2 fruit fly cellular contexts compared by ENCODE assay signal in the genomic region with DNA sequence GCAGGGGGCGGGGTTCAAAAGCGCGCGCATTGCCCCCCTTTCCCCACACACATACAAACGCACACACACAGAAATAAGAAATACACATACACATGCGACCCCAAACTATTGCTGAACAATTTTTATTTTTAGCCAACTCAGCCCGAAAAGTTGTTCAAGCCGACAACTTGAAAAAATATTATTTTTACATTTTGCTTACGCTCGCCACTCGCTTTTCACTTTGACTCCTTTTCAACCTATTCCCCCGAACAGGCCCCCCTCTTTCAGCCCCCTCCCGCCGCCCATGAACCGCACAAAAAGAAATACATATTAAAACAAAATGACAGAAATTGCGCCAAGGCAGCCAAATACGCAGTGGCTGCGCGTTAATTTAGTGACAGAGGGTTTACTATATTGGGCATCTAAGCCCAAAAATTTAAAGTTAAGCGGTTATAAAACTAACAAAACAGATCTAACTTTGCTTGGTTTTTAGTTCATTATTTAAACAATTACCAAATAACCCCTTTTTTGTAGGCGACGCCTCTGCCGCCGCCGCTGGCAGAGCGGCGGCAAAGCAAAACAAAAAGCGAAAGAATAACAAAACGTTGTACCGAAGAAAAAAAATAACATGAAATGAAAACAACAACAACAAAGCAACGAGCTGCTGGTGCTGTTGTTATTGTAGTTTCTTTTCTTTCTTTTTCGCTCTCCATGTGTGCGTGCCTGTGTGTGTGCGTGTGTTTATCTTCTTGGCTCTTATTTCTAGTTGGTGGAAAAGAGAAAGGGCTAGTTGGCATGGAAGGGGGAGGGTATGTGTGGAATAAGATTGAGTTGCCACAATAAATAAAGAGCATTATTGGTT.
A peak's percentile ranks its signal among the peaks of the same experiment; 100 is the strongest.
TF ChIP-seq lines count a peak whose summit lies in the region.

No protein-coding gene starts in this region.

TF ChIP-seq in whole organism, embryonic, 481 proteins besides CTCF, POLR2A, EP300 and RAD21 (continued from another document and continues in another):
- peak; percentile 99 for TF ChIP-seq CG8089 (GFP tag; optimal IDR thresholded peaks at IDR 0.05; lab: Kevin White, UChicago)
- peak; percentile 100 for TF ChIP-seq zfh1 (GFP tag; IDR thresholded peaks at IDR 0.05; lab: Robert Waterston, UW)
- TF ChIP-seq CG4707 (GFP tag; optimal IDR thresholded peaks at IDR 0.05; lab: Kevin White, UChicago): peak; percentile 97
- peak; percentile 100 for TF ChIP-seq CG9609 (GFP tag; optimal IDR thresholded peaks at IDR 0.05; lab: Kevin White, UChicago)
- TF ChIP-seq HLH54F (GFP tag; optimal IDR thresholded peaks at IDR 0.05; lab: Kevin White, UChicago): peak; percentile 100
- peak; percentile 100 for TF ChIP-seq az2 (GFP tag; optimal IDR thresholded peaks at IDR 0.05; lab: Kevin White, UChicago)
- TF ChIP-seq HmgD (GFP tag; optimal IDR thresholded peaks at IDR 0.05; lab: Kevin White, UChicago): peak; percentile 99
- peak; percentile 100 for TF ChIP-seq CG2712 (tag; optimal IDR thresholded peaks at IDR 0.05; lab: Kevin White, UChicago)
- peak; percentile 100 for TF ChIP-seq wdn (GFP tag; IDR thresholded peaks at IDR 0.05; lab: Robert Waterston, UW)
- TF ChIP-seq Fer2 (tag; optimal IDR thresholded peaks at IDR 0.05; lab: Kevin White, UChicago): peak; percentile 100
- peak; percentile 100 for TF ChIP-seq tin (GFP tag; optimal IDR thresholded peaks at IDR 0.05; lab: Kevin White, UChicago)
- peak; percentile 99 for TF ChIP-seq CG10267 (tag; optimal IDR thresholded peaks at IDR 0.05; lab: Kevin White, UChicago)
- peak; percentile 100 for TF ChIP-seq dysf (GFP tag; IDR thresholded peaks at IDR 0.05; lab: Robert Waterston, UW)
- peak; percentile 97 for TF ChIP-seq Myb (GFP tag; optimal IDR thresholded peaks at IDR 0.05; lab: Kevin White, UChicago)
- TF ChIP-seq lbe (GFP tag; optimal IDR thresholded peaks at IDR 0.05; lab: Kevin White, UChicago): peak; percentile 99
- peak; percentile 99 for TF ChIP-seq sug (tag; optimal IDR thresholded peaks at IDR 0.05; lab: Kevin White, UChicago)
- TF ChIP-seq CG34224 (GFP tag; IDR thresholded peaks at IDR 0.05; lab: Robert Waterston, UW; ENCODE audit: partially characterized antibody): no peak
- peak; percentile 99 for TF ChIP-seq danr (GFP tag; IDR thresholded peaks at IDR 0.05; lab: Robert Waterston, UW)
- peak; percentile 100 for TF ChIP-seq dmrt99B (tag; optimal IDR thresholded peaks at IDR 0.05; lab: Kevin White, UChicago)
- peak; percentile 98 for TF ChIP-seq Hmx (GFP tag; optimal IDR thresholded peaks at IDR 0.05; lab: Kevin White, UChicago)
- peak; percentile 96 for TF ChIP-seq grn (GFP tag; optimal IDR thresholded peaks at IDR 0.05; lab: Kevin White, UChicago)
- peak; percentile 100 for TF ChIP-seq fd96Cb (tag; optimal IDR thresholded peaks at IDR 0.05; lab: Kevin White, UChicago)
- TF ChIP-seq CG4328 (GFP tag; optimal IDR thresholded peaks at IDR 0.05; lab: Kevin White, UChicago): peak; percentile 99
- peak; percentile 99 for TF ChIP-seq cwo (GFP tag; optimal IDR thresholded peaks at IDR 0.05; lab: Kevin White, UChicago)
- TF ChIP-seq E2f1 (GFP tag; IDR thresholded peaks at IDR 0.05; lab: Robert Waterston, UW): peak; percentile 100
- peak; percentile 97 for TF ChIP-seq Kr (GFP tag; optimal IDR thresholded peaks at IDR 0.05; lab: Kevin White, UChicago)
- no peak for TF ChIP-seq Doc3 (GFP tag; IDR thresholded peaks at IDR 0.05; lab: Robert Waterston, UW; ENCODE audit: partially characterized antibody)
- peak; percentile 100 for TF ChIP-seq Chrac-16 (GFP tag; optimal IDR thresholded peaks at IDR 0.05; lab: Kevin White, UChicago)
- TF ChIP-seq CG6765 (GFP tag; optimal IDR thresholded peaks at IDR 0.05; lab: Kevin White, UChicago): peak; percentile 100
- TF ChIP-seq CG8281 (tag; optimal IDR thresholded peaks at IDR 0.05; lab: Kevin White, UChicago): peak; percentile 96
- peak; percentile 96 for TF ChIP-seq CG17186 (GFP tag; optimal IDR thresholded peaks at IDR 0.05; lab: Kevin White, UChicago)
- peak; percentile 100 for TF ChIP-seq ken (GFP tag; IDR thresholded peaks at IDR 0.05; lab: Robert Waterston, UW)
- peak; percentile 100 for TF ChIP-seq CG17829 (tag; optimal IDR thresholded peaks at IDR 0.05; lab: Kevin White, UChicago)
- TF ChIP-seq Nf-YA (GFP tag; IDR thresholded peaks at IDR 0.05; lab: Robert Waterston, UW): peak; percentile 99
- peak; percentile 100 for TF ChIP-seq ranshi (GFP tag; IDR thresholded peaks at IDR 0.05; lab: Robert Waterston, UW)
- TF ChIP-seq phol (tag; optimal IDR thresholded peaks at IDR 0.05; lab: Kevin White, UChicago): peak; percentile 99
- TF ChIP-seq HLH4C (GFP tag; IDR thresholded peaks at IDR 0.05; lab: Robert Waterston, UW; ENCODE audit: partially characterized antibody): peak; percentile 27; the same call in 1 of the 3 replicates
- TF ChIP-seq mirr (GFP tag; optimal IDR thresholded peaks at IDR 0.05; lab: Kevin White, UChicago): peak; percentile 99
- TF ChIP-seq B-H2 (GFP tag; optimal IDR thresholded peaks at IDR 0.05; lab: Kevin White, UChicago): peak; percentile 99
- peak; percentile 99 for TF ChIP-seq repo (GFP tag; optimal IDR thresholded peaks at IDR 0.05; lab: Kevin White, UChicago)
- TF ChIP-seq zen2 (GFP tag; IDR thresholded peaks at IDR 0.05; lab: Robert Waterston, UW; ENCODE audit: partially characterized antibody): no peak
- TF ChIP-seq CG3995 (GFP tag; optimal IDR thresholded peaks at IDR 0.05; lab: Kevin White, UChicago): peak; percentile 91
- peak; percentile 98 for TF ChIP-seq CG10565 (GFP tag; optimal IDR thresholded peaks at IDR 0.05; lab: Kevin White, UChicago)
- peak; percentile 100 for TF ChIP-seq sens (GFP tag; lab: Kevin White, UChicago)
- no peak for TF ChIP-seq vnd (GFP tag; IDR thresholded peaks at IDR 0.05; lab: Robert Waterston, UW; ENCODE audit: partially characterized antibody)
- peak; percentile 100 for TF ChIP-seq CG10147 (GFP tag; optimal IDR thresholded peaks at IDR 0.05; lab: Kevin White, UChicago)
- TF ChIP-seq Bteb2 (GFP tag; optimal IDR thresholded peaks at IDR 0.05; lab: Kevin White, UChicago): peak; percentile 100
- peak; percentile 94 for TF ChIP-seq CG15073 (GFP tag; optimal IDR thresholded peaks at IDR 0.05; lab: Kevin White, UChicago)
- TF ChIP-seq klu (GFP tag; IDR thresholded peaks at IDR 0.05; lab: Robert Waterston, UW): peak; percentile 99
- peak; percentile 100 for TF ChIP-seq zen (tag; optimal IDR thresholded peaks at IDR 0.05; lab: Kevin White, UChicago)
- peak; percentile 99 for TF ChIP-seq CG2889 (GFP tag; IDR thresholded peaks at IDR 0.05; lab: Robert Waterston, UW)
- peak; percentile 100 for TF ChIP-seq Optix (GFP tag; IDR thresholded peaks at IDR 0.05; lab: Robert Waterston, UW)
- TF ChIP-seq H15 (GFP tag; IDR thresholded peaks at IDR 0.05; lab: Robert Waterston, UW): peak; percentile 100
- TF ChIP-seq chn (GFP tag; optimal IDR thresholded peaks at IDR 0.05; lab: Kevin White, UChicago): peak; percentile 100
- peak; percentile 100 for TF ChIP-seq vfl (GFP tag; optimal IDR thresholded peaks at IDR 0.05; lab: Kevin White, UChicago)
- TF ChIP-seq fu2 (GFP tag; optimal IDR thresholded peaks at IDR 0.05; lab: Kevin White, UChicago): peak; percentile 99
- peak; percentile 99 for TF ChIP-seq CG2875 (GFP tag; optimal IDR thresholded peaks at IDR 0.05; lab: Kevin White, UChicago)
- TF ChIP-seq HmgZ (tag; optimal IDR thresholded peaks at IDR 0.05; lab: Kevin White, UChicago): peak; percentile 100
- peak; percentile 100 for TF ChIP-seq CG34422 (GFP tag; IDR thresholded peaks at IDR 0.05; lab: Robert Waterston, UW)
- peak; percentile 99 for TF ChIP-seq CG4820 (GFP tag; optimal IDR thresholded peaks at IDR 0.05; lab: Kevin White, UChicago)

TF ChIP-seq in whole organism, prepupa, 60 proteins besides CTCF, POLR2A, EP300 and RAD21 (continued from another document):
- peak; percentile 100 for TF ChIP-seq Sox14 (GFP tag; optimal IDR thresholded peaks at IDR 0.05; lab: Kevin White, UChicago)
- TF ChIP-seq CG34406 (GFP tag; optimal IDR thresholded peaks at IDR 0.05; lab: Kevin White, UChicago): peak; percentile 100
- TF ChIP-seq CG3032 (tag; optimal IDR thresholded peaks at IDR 0.05; lab: Kevin White, UChicago): peak; percentile 100
- TF ChIP-seq achi (GFP tag; optimal IDR thresholded peaks at IDR 0.05; lab: Kevin White, UChicago): peak; percentile 99
- TF ChIP-seq CG6808 (GFP tag; optimal IDR thresholded peaks at IDR 0.05; lab: Kevin White, UChicago): peak; percentile 99
- peak; percentile 100 for TF ChIP-seq CG9139 (GFP tag; optimal IDR thresholded peaks at IDR 0.05; lab: Kevin White, UChicago)
- peak; percentile 100 for TF ChIP-seq topi (GFP tag; optimal IDR thresholded peaks at IDR 0.05; lab: Kevin White, UChicago)
- TF ChIP-seq CG31627 (GFP tag; optimal IDR thresholded peaks at IDR 0.05; lab: Kevin White, UChicago): peak; percentile 100
- peak; percentile 100 for TF ChIP-seq dsx (GFP tag; optimal IDR thresholded peaks at IDR 0.05; lab: Kevin White, UChicago; ENCODE audit: poor library complexity, severe bottlenecking)
- TF ChIP-seq CG15336 (GFP tag; IDR thresholded peaks at IDR 0.05; lab: Robert Waterston, UW): peak; percentile 100
- TF ChIP-seq Eip75B (GFP tag; optimal IDR thresholded peaks at IDR 0.05; lab: Kevin White, UChicago): peak; percentile 100
- TF ChIP-seq vri (GFP tag; optimal IDR thresholded peaks at IDR 0.05; lab: Kevin White, UChicago): peak; percentile 100
- TF ChIP-seq Gug (GFP tag; IDR thresholded peaks at IDR 0.05; lab: Robert Waterston, UW): peak; percentile 100
- TF ChIP-seq CG11902 (GFP tag; optimal IDR thresholded peaks at IDR 0.05; lab: Kevin White, UChicago): peak; percentile 100
- TF ChIP-seq salr (GFP tag; optimal IDR thresholded peaks at IDR 0.05; lab: Kevin White, UChicago): peak; percentile 100
